Fruit fly (Drosophila melanogaster): ENCODE results near the gene twit.

DNA sequence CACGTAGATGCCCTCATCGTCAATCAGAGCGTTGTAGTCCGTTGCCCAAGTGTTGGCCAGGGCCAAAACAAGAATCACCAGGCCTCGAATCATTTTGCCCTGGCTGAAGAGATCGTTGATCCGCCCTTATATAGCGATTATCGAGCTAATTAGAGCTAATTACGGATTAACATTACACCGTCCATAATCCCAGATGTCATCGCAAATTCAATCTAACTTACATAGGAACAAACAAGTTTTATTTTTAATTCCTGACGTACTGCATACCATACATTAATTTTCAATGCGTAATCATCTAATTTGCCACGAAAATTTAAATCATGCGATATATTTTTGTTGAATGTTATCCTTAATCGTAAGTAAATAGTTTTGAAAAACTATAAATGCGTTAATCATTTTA, 35.2 kb upstream of the twit start, which contains the start of gene CheB38b:
- no peak for TF ChIP-seq fru (GFP tag; optimal IDR thresholded peaks at IDR 0.05)
- TF ChIP-seq CrebA (GFP tag; optimal IDR thresholded peaks at IDR 0.05; ENCODE audit: borderline replicate concordance) = no peak
- TF ChIP-seq sage (GFP tag; optimal IDR thresholded peaks at IDR 0.05) = no peak
- no peak for TF ChIP-seq Myc (optimal IDR thresholded peaks at IDR 0.05)
- TF ChIP-seq GATAd (GFP tag; optimal IDR thresholded peaks at IDR 0.05) = no peak
- no peak for TF ChIP-seq usp (GFP tag; optimal IDR thresholded peaks at IDR 0.05)
